Fruit fly (Drosophila melanogaster) whole organism, prepupa: ENCODE measurements around the gene CG11760.

Experiments used
- CG10631 ChIP-seq: fragments of 200-800 bp; sonication (Bioruptor generic); optimal IDR thresholded peaks from 2 replicates; lab custom pipeline; 2016; ENCODE audit warnings: missing biosample characterization, missing genetic modification characterization
- CG10669 ChIP-seq: fragments of 200-800 bp; sonication (Bioruptor generic); optimal IDR thresholded peaks from 3 replicates; lab custom pipeline; 2018; ENCODE audit warnings: missing biosample characterization, mild to moderate bottlenecking, missing genetic modification characterization, moderate library complexity
- CG11902 ChIP-seq: fragments of 200-800 bp; sonication (Bioruptor generic); optimal IDR thresholded peaks from 3 replicates; lab custom pipeline; 2016; ENCODE audit warnings: missing biosample characterization, missing genetic modification characterization
- CG15336 ChIP-seq: fragments of 200-800 bp; sonication (Bioruptor generic); IDR thresholded peaks from 2 replicates; pipeline ENCODE4 v1.3.6; 2022; ENCODE audit warnings: missing biosample characterization, missing genetic modification characterization
- CG1621 ChIP-seq: fragments of 200-800 bp; sonication (Bioruptor generic); optimal IDR thresholded peaks from 3 replicates; lab custom pipeline; 2018; ENCODE audit warnings: missing biosample characterization, mild to moderate bottlenecking, missing genetic modification characterization
- CG16779 ChIP-seq: fragments of 200-800 bp; sonication (Bioruptor generic); optimal IDR thresholded peaks from 3 replicates; lab custom pipeline; 2017; ENCODE audit warnings: missing biosample characterization, mild to moderate bottlenecking, missing genetic modification characterization
- CG31627 ChIP-seq: fragments of 200-800 bp; sonication (Bioruptor generic); optimal IDR thresholded peaks from 3 replicates; lab custom pipeline; 2016; ENCODE audit warnings: missing biosample characterization, missing genetic modification characterization
- CG34406 ChIP-seq: fragments of 200-800 bp; sonication (Bioruptor generic); optimal IDR thresholded peaks from 3 replicates; lab custom pipeline; 2016; ENCODE audit warnings: missing biosample characterization, missing genetic modification characterization
- CG3919 ChIP-seq: fragments of 200-800 bp; sonication (Bioruptor generic); optimal IDR thresholded peaks from 3 replicates; lab custom pipeline; 2016; ENCODE audit warnings: missing biosample characterization, missing genetic modification characterization
- CG6163 ChIP-seq: fragments of 200-800 bp; sonication (Bioruptor generic); IDR thresholded peaks from 3 replicates; pipeline ENCODE4 v1.3.6; 2022; ENCODE audit warnings: missing biosample characterization, missing genetic modification characterization
- CG6276 ChIP-seq: fragments of 200-800 bp; sonication (Bioruptor generic); optimal IDR thresholded peaks from 2 replicates; lab custom pipeline; 2017; ENCODE audit warnings: missing biosample characterization, mild to moderate bottlenecking, missing genetic modification characterization
- CG6792 ChIP-seq: fragments of 200-800 bp; sonication (Bioruptor generic); optimal IDR thresholded peaks from 3 replicates; lab custom pipeline; 2016; ENCODE audit warnings: missing biosample characterization, missing genetic modification characterization
- CG7368 ChIP-seq: fragments of 200-800 bp; sonication (Bioruptor generic); optimal IDR thresholded peaks from 3 replicates; lab custom pipeline; 2016; ENCODE audit warnings: missing biosample characterization, missing genetic modification characterization
- CG8119 ChIP-seq: fragments of 200-800 bp; sonication (Bioruptor generic); IDR thresholded peaks from 3 replicates; pipeline ENCODE4 v1.3.6; 2022; ENCODE audit warnings: missing biosample characterization, missing genetic modification characterization
- CG8632 ChIP-seq: fragments of 200-800 bp; sonication (Bioruptor generic); optimal IDR thresholded peaks from 3 replicates; lab custom pipeline; 2016; ENCODE audit warnings: missing biosample characterization, missing genetic modification characterization
- CG9139 ChIP-seq: fragments of 200-800 bp; sonication (Bioruptor generic); optimal IDR thresholded peaks from 3 replicates; lab custom pipeline; 2017; ENCODE audit warnings: missing biosample characterization, mild to moderate bottlenecking, missing genetic modification characterization
- Eip75B ChIP-seq: fragments of 200-800 bp; sonication (Bioruptor generic); optimal IDR thresholded peaks from 3 replicates; lab custom pipeline; 2016; ENCODE audit warnings: missing biosample characterization, missing genetic modification characterization
- Eip93F ChIP-seq: fragments of 200-800 bp; sonication (Bioruptor generic); optimal IDR thresholded peaks from 2 replicates; lab custom pipeline; 2016; ENCODE audit warnings: missing biosample characterization, mild to moderate bottlenecking, missing genetic modification characterization
- Gug ChIP-seq: fragments of 200-800 bp; sonication (Bioruptor generic); IDR thresholded peaks from 2 replicates; pipeline ENCODE4 v1.3.6; 2022; ENCODE audit warnings: missing biosample characterization, missing genetic modification characterization
- Hr39 ChIP-seq: fragments of 200-800 bp; sonication (Bioruptor generic); optimal IDR thresholded peaks from 2 replicates; lab custom pipeline; 2016; ENCODE audit warnings: missing biosample characterization, missing genetic modification characterization
- Hr4 ChIP-seq: fragments of 200-800 bp; sonication (Bioruptor generic); optimal IDR thresholded peaks from 3 replicates; lab custom pipeline; 2016; ENCODE audit warnings: missing biosample characterization, missing genetic modification characterization
- Lpt ChIP-seq: fragments of 200-800 bp; sonication (Bioruptor generic); optimal IDR thresholded peaks from 3 replicates; lab custom pipeline; 2016; ENCODE audit warnings: missing biosample characterization, missing genetic modification characterization
- Met ChIP-seq: fragments of 200-800 bp; sonication (Bioruptor generic); optimal IDR thresholded peaks from 3 replicates; lab custom pipeline; 2016; ENCODE audit warnings: missing biosample characterization, missing genetic modification characterization
- OdsH ChIP-seq: fragments of 200-800 bp; sonication (Bioruptor generic); optimal IDR thresholded peaks from 3 replicates; lab custom pipeline; 2016; ENCODE audit warnings: missing biosample characterization, missing genetic modification characterization
- Sox14 ChIP-seq: fragments of 200-800 bp; sonication (Bioruptor generic); optimal IDR thresholded peaks from 3 replicates; lab custom pipeline; 2016; ENCODE audit warnings: missing biosample characterization, missing genetic modification characterization
- Sox15 ChIP-seq: fragments of 200-800 bp; sonication (Bioruptor generic); optimal IDR thresholded peaks from 3 replicates; lab custom pipeline; 2016; ENCODE audit warnings: missing biosample characterization, missing genetic modification characterization
- achi ChIP-seq: fragments of 200-800 bp; sonication (Bioruptor generic); optimal IDR thresholded peaks from 3 replicates; lab custom pipeline; 2016; ENCODE audit warnings: missing biosample characterization, missing genetic modification characterization
- acj6 ChIP-seq: fragments of 200-800 bp; sonication (Bioruptor generic); optimal IDR thresholded peaks from 3 replicates; lab custom pipeline; 2016; ENCODE audit warnings: missing biosample characterization, missing genetic modification characterization
- cyc ChIP-seq: fragments of 200-800 bp; sonication (Bioruptor generic); optimal IDR thresholded peaks from 3 replicates; lab custom pipeline; 2016; ENCODE audit warnings: missing biosample characterization, missing genetic modification characterization
- dac ChIP-seq: fragments of 200-800 bp; sonication (Bioruptor generic); optimal IDR thresholded peaks from 2 replicates; lab custom pipeline; 2017; ENCODE audit warnings: missing biosample characterization, mild to moderate bottlenecking, missing genetic modification characterization
- eg ChIP-seq: fragments of 200-800 bp; sonication (Bioruptor generic); IDR thresholded peaks from 3 replicates; pipeline ENCODE4 v1.3.6; 2022; ENCODE audit warnings: missing biosample characterization, missing genetic modification characterization
- esn ChIP-seq: fragments of 200-800 bp; sonication (Bioruptor generic); optimal IDR thresholded peaks from 2 replicates; lab custom pipeline; 2016; ENCODE audit warnings: missing biosample characterization, mild to moderate bottlenecking, missing genetic modification characterization, moderate library complexity
- fd85E ChIP-seq: fragments of 200-800 bp; sonication (Bioruptor generic); optimal IDR thresholded peaks from 3 replicates; lab custom pipeline; 2016; ENCODE audit warnings: missing biosample characterization, missing genetic modification characterization
- pdm3 ChIP-seq: fragments of 200-800 bp; sonication (Bioruptor generic); optimal IDR thresholded peaks from 3 replicates; lab custom pipeline; 2016; ENCODE audit warnings: missing biosample characterization, missing genetic modification characterization
- salr ChIP-seq, 2 experiments: fragments of 200-800 bp; sonication (Bioruptor generic); optimal IDR thresholded peaks; 3 replicates each; lab custom pipeline; 2016 to 2018; ENCODE audit warnings: missing biosample characterization in 2 of 2, missing genetic modification characterization in 2 of 2, mild to moderate bottlenecking in 1 of 2
- spab ChIP-seq: fragments of 200-800 bp; sonication (Bioruptor generic); optimal IDR thresholded peaks from 2 replicates; lab custom pipeline; 2017; ENCODE audit warnings: missing biosample characterization, mild to moderate bottlenecking, missing genetic modification characterization, missing genetic modification reagents
- ss ChIP-seq, 2 experiments: fragments of 200-800 bp; sonication (Bioruptor generic); optimal IDR thresholded peaks; 2 replicates in 1 of 2; 3 replicates in 1 of 2; lab custom pipeline; 2017 to 2018; ENCODE audit warnings: mild to moderate bottlenecking in 2 of 2, missing biosample characterization in 2 of 2, missing genetic modification characterization in 2 of 2, moderate library complexity in 1 of 2
- topi ChIP-seq: fragments of 200-800 bp; sonication (Bioruptor generic); optimal IDR thresholded peaks from 3 replicates; lab custom pipeline; 2016; ENCODE audit warnings: missing biosample characterization, missing genetic modification characterization
- vri ChIP-seq: fragments of 200-800 bp; sonication (Bioruptor generic); optimal IDR thresholded peaks from 3 replicates; lab custom pipeline; 2016; ENCODE audit warnings: missing biosample characterization, mild to moderate bottlenecking, missing genetic modification characterization

CG11760 gene

DNA sequence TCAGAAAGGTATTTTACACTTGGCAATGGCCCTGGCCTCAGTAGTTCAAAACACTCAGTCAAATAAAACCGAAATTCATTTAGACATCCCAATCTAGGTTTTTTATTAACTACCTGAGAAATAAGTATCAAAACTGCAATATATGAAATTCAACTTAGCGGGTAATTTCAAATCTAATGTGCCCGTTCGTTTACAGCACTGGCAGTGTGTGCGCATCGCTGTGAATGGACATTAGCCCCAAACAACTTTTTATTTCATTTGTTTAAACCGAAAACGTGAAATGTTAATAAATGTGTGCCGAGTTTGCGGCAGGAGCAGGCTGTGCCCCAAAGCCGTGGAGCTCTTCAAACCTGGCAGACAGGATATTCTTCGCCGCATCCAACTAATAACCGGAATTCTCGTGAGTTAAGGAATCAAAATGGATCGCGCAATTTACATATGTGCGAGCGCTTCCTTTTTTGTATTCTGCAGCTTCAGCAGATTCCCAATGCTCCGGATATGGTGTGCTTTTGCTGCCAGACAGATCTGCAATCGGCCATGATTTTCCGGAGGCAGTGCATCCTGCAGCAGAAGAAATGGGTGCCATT is 4.1 kb downstream of the CG11760 start, which contains the start of gene nom:
nom (plus strand) TSS at position 213 of the 587 bp plus-strand sequence.
- TF ChIP-seq CG10631 (GFP tag; lab: Kevin White, UChicago) (no peak), vri (GFP tag; lab: Kevin White, UChicago) (no peak), CG15336 (GFP tag; lab: Robert Waterston, UW) (no peak)

DNA sequence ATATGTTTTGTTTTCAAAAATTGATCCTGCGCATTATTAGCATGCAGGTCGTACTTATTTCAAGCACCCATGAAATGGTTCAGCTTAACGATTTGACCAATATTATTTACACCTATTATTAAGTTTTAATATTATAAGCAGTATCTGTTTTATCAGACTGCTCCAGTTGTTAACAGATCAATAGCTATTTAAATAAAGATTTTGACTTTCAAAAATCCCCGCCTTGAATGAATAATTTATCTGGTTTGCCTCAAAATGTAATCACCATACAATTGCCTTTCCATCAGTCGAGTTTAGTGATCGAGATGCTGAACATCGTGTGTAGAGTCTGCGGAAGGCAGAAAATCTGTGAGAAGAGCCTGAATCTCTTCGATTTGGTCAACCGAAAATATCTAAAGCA is 6.2 kb downstream of the CG11760 start, which contains the start of gene ouib:
ouib (plus strand) TSS at position 301 of the 400 bp plus-strand sequence.
- no peak for TF ChIP-seq CG3919 (GFP tag; lab: Kevin White, UChicago)
- TF ChIP-seq salr (GFP tag; optimal IDR thresholded peaks at IDR 0.05; lab: Kevin White, UChicago), result no peak
- no peak for TF ChIP-seq CG1621 (tag; lab: Kevin White, UChicago)
- TF ChIP-seq acj6, result no peak
- TF ChIP-seq OdsH, result no peak
- TF ChIP-seq CG7368 (GFP tag; lab: Kevin White, UChicago), result no peak
- no peak for TF ChIP-seq Eip93F (GFP tag; lab: Kevin White, UChicago)
- TF ChIP-seq fd85E (GFP tag; lab: Kevin White, UChicago), result no peak

DNA sequence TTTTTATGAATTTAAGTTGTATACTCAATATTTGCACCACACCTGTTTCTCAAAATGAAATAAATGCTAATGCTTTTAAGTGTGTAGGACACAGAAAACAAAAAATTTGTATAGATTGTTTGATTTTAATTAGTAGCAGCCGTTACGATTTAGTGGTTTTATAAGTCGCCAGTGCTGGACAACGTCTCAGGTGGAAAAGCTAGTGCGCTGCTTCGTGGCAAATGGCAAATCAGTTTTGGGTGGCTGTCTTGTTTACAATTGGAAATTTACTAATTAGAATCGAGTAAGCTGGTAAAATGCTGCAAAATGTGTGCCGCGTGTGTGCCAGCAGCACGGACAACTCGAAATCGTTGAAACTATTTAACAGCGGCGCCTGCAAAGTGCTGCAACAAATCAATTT is 7.6 kb downstream of the CG11760 start, which contains the start of gene CG8159:
CG8159 (plus strand) TSS at position 223 of the 400 bp plus-strand sequence.
- peak; percentile 25 for TF ChIP-seq esn (GFP tag; lab: Kevin White, UChicago)
- no peak for TF ChIP-seq cyc (GFP tag; lab: Kevin White, UChicago)

DNA sequence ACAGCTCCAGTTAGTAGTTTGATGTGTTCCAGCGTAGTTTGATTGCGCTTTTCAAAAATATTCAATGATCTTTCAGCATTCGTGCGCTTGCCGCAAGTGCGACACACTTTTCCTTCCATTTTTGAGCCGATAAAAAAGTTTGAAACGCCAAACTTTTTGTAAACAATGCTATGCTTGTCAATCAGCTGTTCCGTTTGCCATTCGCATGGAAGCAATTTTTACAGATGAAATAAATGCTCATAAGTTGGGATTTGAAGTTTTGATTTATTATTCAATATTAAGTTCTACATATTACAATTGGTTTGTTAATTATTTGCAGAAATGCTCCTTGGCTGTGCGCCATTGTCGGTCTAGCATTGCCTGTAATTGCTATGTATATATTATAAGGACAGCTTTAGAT is 10.5 kb downstream of the CG11760 start, which contains the start of gene ranshi:
ranshi (minus strand) TSS at position 152 of the 400 bp plus-strand sequence.
- no peak for TF ChIP-seq ss (GFP tag; optimal IDR thresholded peaks at IDR 0.05; lab: Kevin White, UChicago)
- TF ChIP-seq CG10669 (GFP tag; lab: Kevin White, UChicago), result no peak
- no peak for TF ChIP-seq achi (GFP tag; lab: Kevin White, UChicago)
- TF ChIP-seq Lpt (GFP tag; lab: Kevin White, UChicago), result no peak
- TF ChIP-seq vri (GFP tag; lab: Kevin White, UChicago), result no peak
- TF ChIP-seq CG15336 (GFP tag; lab: Robert Waterston, UW), result no peak
- TF ChIP-seq CG7368 (GFP tag; lab: Kevin White, UChicago), result no peak
- TF ChIP-seq, all 60 proteins: peak for 0

DNA sequence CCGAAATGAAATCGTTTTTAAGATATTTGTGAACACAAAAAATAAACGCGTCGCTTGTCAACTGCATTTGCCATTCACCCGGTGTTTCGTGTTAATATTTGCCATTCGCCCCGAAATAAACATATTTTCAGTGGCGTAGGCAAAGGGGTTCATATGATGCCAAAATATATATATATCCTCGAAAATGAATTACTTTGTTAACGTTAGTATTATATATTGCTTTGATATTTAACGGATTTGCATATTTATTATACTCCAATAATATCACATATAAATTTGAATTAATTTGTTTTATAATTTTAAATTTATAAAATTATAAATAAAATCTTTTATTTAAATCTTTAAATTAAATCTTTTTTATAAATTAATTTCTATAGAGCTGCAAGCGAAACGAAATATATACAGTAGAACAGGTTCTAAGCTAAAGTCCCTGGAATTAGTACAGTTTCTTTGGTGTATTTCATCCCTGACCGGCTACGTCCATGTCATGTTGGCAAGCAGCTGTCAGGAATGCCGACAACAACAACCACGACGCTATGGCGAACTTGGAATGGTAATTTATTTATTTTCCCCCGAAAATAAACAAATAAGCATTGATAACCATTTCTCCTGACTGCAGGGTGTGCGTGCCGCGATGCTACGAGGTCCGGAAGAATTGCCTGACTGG is 12.7 kb downstream of the CG11760 start, which contains the start of the genes M1BP and CG8202:
M1BP (minus strand) TSS at position 102 of the 667 bp plus-strand sequence.
CG8202 (plus strand) TSS at position 495 of the 667 bp plus-strand sequence.
- peak; percentile 91 for TF ChIP-seq esn (GFP tag; lab: Kevin White, UChicago)
- TF ChIP-seq fd85E (GFP tag; lab: Kevin White, UChicago), result no peak
- peak; percentile 85 for TF ChIP-seq CG6792 (GFP tag; lab: Kevin White, UChicago)
- TF ChIP-seq dac (GFP tag; lab: Kevin White, UChicago), result peak; percentile 56
- TF ChIP-seq CG31627 (GFP tag; lab: Kevin White, UChicago), result peak; percentile 76
- TF ChIP-seq Sox15 (GFP tag; lab: Kevin White, UChicago), result peak; percentile 81
- peak; percentile 73 for TF ChIP-seq spab (GFP tag; lab: Kevin White, UChicago)
- no peak for TF ChIP-seq Eip75B (GFP tag; lab: Kevin White, UChicago)
- peak; percentile 71 for TF ChIP-seq Sox14 (GFP tag; lab: Kevin White, UChicago)
- TF ChIP-seq Gug (GFP tag; lab: Robert Waterston, UW), result 0 out of 2 replicates have a peak, but pooled peaks have one; percentile 30
- no peak; the same call in 2 of the 3 replicates for TF ChIP-seq eg (GFP tag; lab: Robert Waterston, UW)
- no peak for TF ChIP-seq ss (GFP tag; optimal IDR thresholded peaks at IDR 0.05; lab: Kevin White, UChicago)
- peak; percentile 73 for TF ChIP-seq Lpt (GFP tag; lab: Kevin White, UChicago)
- peak; percentile 72 for TF ChIP-seq cyc (GFP tag; lab: Kevin White, UChicago)
- TF ChIP-seq CG8632 (GFP tag; lab: Kevin White, UChicago), result peak; percentile 91
- no peak; the same call in 2 of the 3 replicates for TF ChIP-seq CG6163 (GFP tag; lab: Robert Waterston, UW)
- no peak for TF ChIP-seq Hr4
- no peak for TF ChIP-seq Met
- TF ChIP-seq Hr39 (GFP tag; lab: Kevin White, UChicago), result peak; percentile 77
- TF ChIP-seq CG34406 (GFP tag; lab: Kevin White, UChicago), result peak; percentile 92
- peak; percentile 44 for TF ChIP-seq Eip93F (GFP tag; lab: Kevin White, UChicago)
- TF ChIP-seq vri (GFP tag; lab: Kevin White, UChicago), result peak; percentile 54
- peak; percentile 82 for TF ChIP-seq CG11902
- peak; percentile 79 for TF ChIP-seq CG7368 (GFP tag; lab: Kevin White, UChicago)
- TF ChIP-seq CG16779, result no peak
- TF ChIP-seq CG10669 (GFP tag; lab: Kevin White, UChicago), result peak; percentile 74
- TF ChIP-seq CG15336 (GFP tag; lab: Robert Waterston, UW), result peak; percentile 69
- no peak; the same call in 1 of the 3 replicates for TF ChIP-seq CG8119 (GFP tag; lab: Robert Waterston, UW)
- no peak for TF ChIP-seq CG6276 (GFP tag; lab: Kevin White, UChicago)
- no peak for TF ChIP-seq CG9139 (GFP tag; lab: Kevin White, UChicago)
- peak; percentile 76 for TF ChIP-seq topi (GFP tag; lab: Kevin White, UChicago)
- TF ChIP-seq pdm3 (GFP tag; lab: Kevin White, UChicago), result no peak
